Worm (Caenorhabditis elegans) whole organism, midembryonic: Measurements from ENCODE around the gene Y37E11B.2.

Experiments used
- flt-1 ChIP-seq: fragments of 200-800 bp; sonication (Bioruptor generic); IDR thresholded peaks from 2 replicates; pipeline ENCODE4 v1.3.6; 2022; ENCODE audit warnings: missing genetic modification characterization, missing compliant biosample characterization
- ref-1 ChIP-seq: fragments of 200-800 bp; sonication (Bioruptor generic); conservative IDR thresholded peaks from 2 replicates; pipeline ENCODE4 v1.3.6; 2022; ENCODE audit warnings: missing genetic modification reagents, missing genetic modification characterization, missing compliant biosample characterization

DNA sequence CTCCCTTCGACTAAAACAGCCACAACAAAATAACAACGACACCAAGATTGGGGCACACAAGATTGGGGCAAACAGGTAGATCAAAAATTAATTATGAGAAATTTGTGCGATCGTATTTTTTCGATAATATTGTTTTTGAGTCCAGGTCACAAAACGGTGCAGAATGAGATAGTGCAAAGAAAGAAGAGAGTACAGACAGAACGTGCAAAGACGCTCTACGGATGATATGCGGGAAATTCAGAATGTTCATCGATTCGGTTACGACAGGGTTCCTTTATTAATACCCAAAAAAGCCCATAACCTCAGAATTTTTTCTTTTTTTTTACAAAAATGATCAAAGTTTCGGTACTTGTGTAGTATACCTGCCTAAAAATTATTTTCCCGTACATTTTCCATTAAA, 39.0 kb upstream of the Y37E11B.2 start:
- TF ChIP-seq flt-1 (no peak), ref-1 (no peak)
